Worm (Caenorhabditis elegans) whole organism, young adult: ENCODE data around the gene C09E7.8.

Source experiments
- B0035.1 ChIP-seq: sonication (generic microtip); optimal IDR thresholded peaks from 2 replicates; lab custom pipeline; 2016; ENCODE audit warnings: missing genetic modification characterization, mild to moderate bottlenecking, missing compliant biosample characterization, missing genotype, missing genetic modification reagents
- ama-1 ChIP-seq, 3 experiments: fragments of 150-350 bp in 1 of 3; sonication (generic microtip) in 2 of 3; optimal IDR thresholded peaks; 2 replicates each; lab custom pipeline; 2014 to 2018; ENCODE audit warnings: missing biosample characterization in 2 of 3, missing genetic modification characterization in 2 of 3, missing genetic modification reagents in 2 of 3
- aptf-3 ChIP-seq: fragments of 200-800 bp; sonication (Bioruptor generic); IDR thresholded peaks from 2 replicates; pipeline ENCODE4 v1.3.6; 2022; ENCODE audit warnings: missing genetic modification characterization, missing compliant biosample characterization
- atf-7 ChIP-seq: sonication (generic microtip); optimal IDR thresholded peaks from 2 replicates; lab custom pipeline; 2017; ENCODE audit warnings: mild to moderate bottlenecking, missing genetic modification characterization, missing compliant biosample characterization
- athp-1 ChIP-seq: sonication (generic microtip); optimal IDR thresholded peaks from 2 replicates; lab custom pipeline; 2017; ENCODE audit warnings: mild to moderate bottlenecking, missing genetic modification characterization, missing compliant biosample characterization
- attf-5 ChIP-seq: fragments of 200-800 bp; sonication (Bioruptor generic); optimal IDR thresholded peaks from 2 replicates; lab custom pipeline; 2018; ENCODE audit warnings: mild to moderate bottlenecking, missing genetic modification characterization, missing compliant biosample characterization
- cebp-1 ChIP-seq, 2 experiments: fragments of 200-800 bp in 1 of 2; sonication (Bioruptor generic) in 1 of 2; sonication (generic microtip) in 1 of 2; IDR thresholded peaks in 1 of 2; optimal IDR thresholded peaks in 1 of 2; 2 replicates each; pipeline versions ENCODE4 v1.3.6 to Lab custom; 2017 to 2022; ENCODE audit warnings: missing compliant biosample characterization in 2 of 2, missing genetic modification characterization in 2 of 2, mild to moderate bottlenecking in 1 of 2, missing genetic modification reagents in 1 of 2, moderate library complexity in 1 of 2
- ceh-40 ChIP-seq: fragments of 200-800 bp; sonication (Bioruptor generic); IDR thresholded peaks from 2 replicates; pipeline ENCODE4 v1.3.6; 2022; ENCODE audit warnings: missing genetic modification characterization, missing compliant biosample characterization
- ceh-79 ChIP-seq: sonication (generic microtip); optimal IDR thresholded peaks from 2 replicates; lab custom pipeline; 2017; ENCODE audit warnings: mild to moderate bottlenecking, missing genetic modification characterization, missing compliant biosample characterization
- dox-1 ChIP-seq: fragments of 200-800 bp; sonication (Bioruptor generic); IDR thresholded peaks from 2 replicates; pipeline ENCODE4 v1.3.6; 2022; ENCODE audit warnings: missing genetic modification reagents, missing genetic modification characterization, missing compliant biosample characterization
- dpff-1 ChIP-seq: sonication (generic microtip); optimal IDR thresholded peaks from 2 replicates; lab custom pipeline; 2017; ENCODE audit warnings: mild to moderate bottlenecking, missing genetic modification characterization, missing compliant biosample characterization
- dpl-1 ChIP-seq: fragments of 150-350 bp; optimal IDR thresholded peaks from 2 replicates; lab custom pipeline; 2014; ENCODE audit warnings: missing biosample characterization, missing genetic modification reagents, missing genetic modification characterization
- efl-1 ChIP-seq: fragments of 150-350 bp; optimal IDR thresholded peaks from 2 replicates; lab custom pipeline; 2014; ENCODE audit warnings: missing biosample characterization, missing genetic modification reagents, missing genetic modification characterization
- egrh-3 ChIP-seq: fragments of 200-800 bp; sonication (Bioruptor generic); IDR thresholded peaks from 2 replicates; pipeline ENCODE4 v1.3.6; 2022; ENCODE audit warnings: missing genetic modification reagents, missing genetic modification characterization, missing compliant biosample characterization
- ets-4 ChIP-seq: fragments of 200-800 bp; sonication (Bioruptor generic); optimal IDR thresholded peaks from 2 replicates; lab custom pipeline; 2018; ENCODE audit warnings: mild to moderate bottlenecking, missing genetic modification characterization, missing compliant biosample characterization
- hlh-26 ChIP-seq: fragments of 200-800 bp; sonication (Bioruptor generic); conservative IDR thresholded peaks from 2 replicates; pipeline ENCODE4 v1.3.6; 2022; ENCODE audit warnings: missing genetic modification reagents, missing genetic modification characterization, missing compliant biosample characterization
- hmg-1.2 ChIP-seq: fragments of 200-800 bp; sonication (Bioruptor generic); IDR thresholded peaks from 2 replicates; pipeline ENCODE4 v1.3.6; 2022; ENCODE audit warnings: missing genetic modification reagents, missing genetic modification characterization, missing compliant biosample characterization
- lin-26 ChIP-seq: fragments of 200-800 bp; sonication (Bioruptor generic); IDR thresholded peaks from 2 replicates; pipeline ENCODE4 v1.3.6; 2022; ENCODE audit warnings: missing genetic modification reagents, missing genetic modification characterization, missing compliant biosample characterization
- lin-35 ChIP-seq, 3 experiments: fragments of 150-350 bp in 2 of 3; sonication (generic microtip) in 1 of 3; optimal IDR thresholded peaks; 2 replicates each; lab custom pipeline; 2014 to 2018; ENCODE audit warnings: missing biosample characterization in 3 of 3, missing genetic modification characterization in 3 of 3, missing genetic modification reagents in 3 of 3
- lin-54 ChIP-seq: fragments of 200-800 bp; sonication (Bioruptor generic); optimal IDR thresholded peaks from 2 replicates; lab custom pipeline; 2018; ENCODE audit warnings: mild to moderate bottlenecking, missing genetic modification characterization, missing compliant biosample characterization
- lir-1 ChIP-seq: fragments of 200-800 bp; sonication (Bioruptor generic); conservative IDR thresholded peaks from 2 replicates; pipeline ENCODE4 v1.3.6; 2022; ENCODE audit warnings: missing genetic modification reagents, missing genetic modification characterization, missing compliant biosample characterization
- lsl-1 ChIP-seq: fragments of 200-800 bp; sonication (Bioruptor generic); optimal IDR thresholded peaks from 2 replicates; lab custom pipeline; 2018; ENCODE audit warnings: mild to moderate bottlenecking, missing genetic modification characterization, moderate library complexity, missing compliant biosample characterization
- lsy-27 ChIP-seq: sonication (generic microtip); optimal IDR thresholded peaks from 2 replicates; lab custom pipeline; 2017; ENCODE audit warnings: missing genetic modification characterization, mild to moderate bottlenecking, missing compliant biosample characterization, antibody characterized with exemption, missing genotype, borderline replicate concordance; ENCODE audit not compliant: insufficient read depth
- madf-6 ChIP-seq: fragments of 200-800 bp; sonication (Bioruptor generic); IDR thresholded peaks from 2 replicates; pipeline ENCODE4 v1.3.6; 2022; ENCODE audit warnings: missing genetic modification reagents, missing genetic modification characterization, missing compliant biosample characterization
- nfya-1 ChIP-seq: sonication (generic microtip); optimal IDR thresholded peaks from 2 replicates; lab custom pipeline; 2017; ENCODE audit warnings: antibody characterized with exemption, missing compliant biosample characterization, missing genetic modification characterization, borderline replicate concordance; ENCODE audit not compliant: insufficient read depth
- nfyb-1 ChIP-seq: fragments of 200-800 bp; sonication (Bioruptor generic); IDR thresholded peaks from 2 replicates; pipeline ENCODE4 v1.3.6; 2022; ENCODE audit warnings: missing genetic modification reagents, missing genetic modification characterization, missing compliant biosample characterization
- nhr-120 ChIP-seq: fragments of 200-800 bp; sonication (Bioruptor generic); IDR thresholded peaks from 2 replicates; pipeline ENCODE4 v1.3.6; 2022; ENCODE audit warnings: missing genetic modification characterization, missing compliant biosample characterization
- nhr-80 ChIP-seq: sonication (generic microtip); optimal IDR thresholded peaks from 2 replicates; lab custom pipeline; 2016; ENCODE audit warnings: missing genetic modification characterization, missing compliant biosample characterization
- pbrm-1 ChIP-seq: fragments of 200-800 bp; sonication (Bioruptor generic); IDR thresholded peaks from 2 replicates; pipeline ENCODE4 v1.3.6; 2022; ENCODE audit warnings: missing genetic modification reagents, missing genetic modification characterization, missing compliant biosample characterization
- rec-8 ChIP-seq, 2 experiments: sonication (generic microtip); optimal IDR thresholded peaks; 2 replicates each; lab custom pipeline; 2016; ENCODE audit warnings: mild to moderate bottlenecking in 2 of 2, missing genetic modification characterization in 2 of 2, missing genetic modification reagents in 2 of 2, missing genotype in 2 of 2, missing biosample characterization in 1 of 2, missing compliant biosample characterization in 1 of 2, moderate library complexity in 1 of 2
- snpc-1.3 ChIP-seq: sonication (generic microtip); optimal IDR thresholded peaks from 2 replicates; lab custom pipeline; 2017; ENCODE audit warnings: missing genetic modification characterization, mild to moderate bottlenecking, missing compliant biosample characterization, antibody characterized with exemption, moderate library complexity, missing genotype, missing genetic modification reagents; ENCODE audit not compliant: insufficient read depth
- snpc-4 ChIP-seq, 5 experiments: fragments of 150-350 bp in 1 of 5; sonication (generic microtip) in 4 of 5; optimal IDR thresholded peaks; 2 replicates each; lab custom pipeline; 2014 to 2018; ENCODE audit warnings: missing genetic modification characterization in 5 of 5, missing biosample characterization in 3 of 5, antibody characterized with exemption in 2 of 5, mild to moderate bottlenecking in 2 of 5, missing compliant biosample characterization in 2 of 5, missing genotype in 2 of 5, moderate library complexity in 2 of 5, missing genetic modification reagents in 1 of 5
- tbp1 ChIP-seq: fragments of 200-800 bp; sonication (Bioruptor generic); optimal IDR thresholded peaks from 2 replicates; lab custom pipeline; 2018; ENCODE audit warnings: mild to moderate bottlenecking, missing genetic modification characterization, missing compliant biosample characterization
- zfh-2 ChIP-seq: fragments of 200-800 bp; sonication (Bioruptor generic); conservative IDR thresholded peaks from 2 replicates; pipeline ENCODE4 v1.3.6; 2022; ENCODE audit warnings: missing genetic modification reagents, missing genetic modification characterization, missing compliant biosample characterization
- ztf-26 ChIP-seq: sonication (generic microtip); optimal IDR thresholded peaks from 2 replicates; lab custom pipeline; 2017; ENCODE audit warnings: missing genetic modification characterization, missing compliant biosample characterization

C09E7.8 gene

DNA sequence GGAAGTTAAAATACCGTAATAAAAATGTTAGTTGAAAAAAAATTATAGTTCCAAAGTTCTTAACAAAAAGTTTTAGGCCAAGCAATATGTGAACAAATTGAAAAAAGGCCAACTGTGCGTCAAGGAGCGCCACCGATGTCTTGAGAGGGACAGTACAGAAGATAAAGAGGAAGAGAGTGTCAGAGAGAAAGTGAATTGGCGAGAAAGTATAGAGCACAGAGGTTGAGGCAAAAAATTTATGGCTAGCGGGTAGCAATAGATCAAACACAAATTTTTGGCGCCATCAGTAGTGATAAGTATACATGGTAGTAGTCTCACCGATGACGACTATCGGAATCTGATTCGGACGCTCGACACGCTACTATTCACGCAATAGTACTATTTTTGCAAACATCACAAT, 45.9 kb upstream of the C09E7.8 start:
- no peak for TF ChIP-seq rec-8 (tag; optimal IDR thresholded peaks at IDR 0.05; lab: Kevin White, UChicago)
- no peak for TF ChIP-seq cebp-1 (GFP tag; IDR thresholded peaks at IDR 0.05; lab: Robert Waterston, UW)
- peak; percentile 16 for TF ChIP-seq cebp-1 (tag; optimal IDR thresholded peaks at IDR 0.05; lab: Kevin White, UChicago)
- no peak for TF ChIP-seq dpff-1 (tag; lab: Kevin White, UChicago)
- TF ChIP-seq nfya-1 (tag; lab: Kevin White, UChicago), result no peak
- no peak for TF ChIP-seq hlh-26 (GFP tag; lab: Robert Waterston, UW)
- no peak for TF ChIP-seq atf-7 (tag; lab: Kevin White, UChicago)
- TF ChIP-seq lsy-27 (tag; lab: Kevin White, UChicago), result no peak
- peak; percentile 35; the same call in 1 of the 2 replicates for TF ChIP-seq madf-6 (GFP tag; lab: Robert Waterston, UW)
- TF ChIP-seq lin-26 (GFP tag; lab: Robert Waterston, UW), result no peak
- TF ChIP-seq ceh-40, result peak; percentile 35; the same call in 1 of the 2 replicates
- TF ChIP-seq lir-1 (GFP tag; lab: Robert Waterston, UW), result no peak
- no peak for TF ChIP-seq athp-1 (tag; lab: Kevin White, UChicago)
- no peak for TF ChIP-seq lsl-1 (GFP tag; lab: Kevin White, UChicago)
- peak; percentile 39; the same call in 1 of the 2 replicates for TF ChIP-seq hmg-1.2 (GFP tag; lab: Robert Waterston, UW)
- peak; percentile 62 for TF ChIP-seq nhr-80
- no peak for TF ChIP-seq tbp1 (GFP tag; lab: Kevin White, UChicago)
- no peak for TF ChIP-seq ama-1 (optimal IDR thresholded peaks at IDR 0.05; lab: Kevin White, UChicago)
- no peak for TF ChIP-seq ama-1 (GFP tag; optimal IDR thresholded peaks at IDR 0.05; lab: Kevin White, UChicago)
- no peak for TF ChIP-seq ztf-26
- TF ChIP-seq snpc-1.3 (tag; lab: Kevin White, UChicago), result no peak
- TF ChIP-seq attf-5, result no peak
- TF ChIP-seq ceh-79 (tag; lab: Kevin White, UChicago), result no peak
- TF ChIP-seq efl-1, result peak; percentile 47
- TF ChIP-seq lin-35 (GFP tag; optimal IDR thresholded peaks at IDR 0.05; lab: Kevin White, UChicago), result no peak
- TF ChIP-seq, all 124 proteins: peak for 6

DNA sequence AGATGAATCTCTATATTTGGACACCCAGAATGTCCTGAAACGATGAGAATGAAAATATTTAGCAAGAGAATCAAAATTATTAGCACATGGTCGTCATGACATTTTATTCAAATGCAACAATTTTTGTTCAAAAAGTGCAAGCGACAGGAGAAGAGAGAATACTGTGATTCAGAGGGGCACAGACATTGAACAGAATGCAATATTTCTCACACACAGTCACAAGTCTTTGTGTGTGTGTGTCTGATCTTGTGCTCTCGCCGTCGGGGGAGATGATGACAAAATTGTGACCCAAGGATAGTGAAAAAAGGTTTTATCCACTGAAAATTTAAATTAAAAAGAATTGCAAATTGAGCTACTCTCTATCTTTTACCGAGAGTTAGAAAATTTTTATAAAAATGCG, 44.8 kb upstream of the C09E7.8 start:
- TF ChIP-seq cebp-1 (GFP tag; IDR thresholded peaks at IDR 0.05; lab: Robert Waterston, UW) (no peak), cebp-1 (tag; optimal IDR thresholded peaks at IDR 0.05; lab: Kevin White, UChicago) (peak; percentile 1), zfh-2 (GFP tag; lab: Robert Waterston, UW) (no peak)

DNA sequence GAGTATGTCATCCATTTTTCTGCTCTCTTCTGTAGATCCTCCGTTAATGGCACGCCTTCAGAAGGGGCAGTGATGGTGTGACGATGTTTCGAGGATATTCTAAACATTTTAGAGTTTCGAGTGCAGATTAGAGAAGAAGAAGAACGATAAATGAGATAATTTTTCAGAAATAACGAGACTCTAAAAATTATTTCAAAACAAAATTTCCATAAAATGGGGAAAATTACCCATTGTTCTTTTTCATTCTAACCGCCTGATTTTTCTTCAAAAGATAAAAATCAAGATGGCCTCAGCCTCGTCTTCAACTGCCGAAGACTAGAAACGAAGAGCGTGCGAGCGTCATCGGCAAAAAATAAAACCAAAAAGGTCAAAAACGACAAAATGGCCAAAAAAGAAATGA, 42.7 kb upstream of the C09E7.8 start, which contains the start of gene let-765:
TSS of gene let-765 (minus strand) at position 101 of the 400 bp plus-strand sequence.
- TF ChIP-seq snpc-4 (GFP tag; optimal IDR thresholded peaks at IDR 0.05; lab: Kevin White, UChicago) (no peak), snpc-4 (tag; optimal IDR thresholded peaks at IDR 0.05; lab: Kevin White, UChicago) (no peak), nhr-120 (GFP tag; lab: Robert Waterston, UW) (no peak), dox-1 (GFP tag; lab: Robert Waterston, UW) (no peak), dpff-1 (tag; lab: Kevin White, UChicago) (no peak), pbrm-1 (GFP tag; lab: Robert Waterston, UW) (0 out of 2 replicates have a peak, but pooled peaks have one; percentile 12), dpl-1 (GFP tag; lab: Kevin White, UChicago) (no peak)

DNA sequence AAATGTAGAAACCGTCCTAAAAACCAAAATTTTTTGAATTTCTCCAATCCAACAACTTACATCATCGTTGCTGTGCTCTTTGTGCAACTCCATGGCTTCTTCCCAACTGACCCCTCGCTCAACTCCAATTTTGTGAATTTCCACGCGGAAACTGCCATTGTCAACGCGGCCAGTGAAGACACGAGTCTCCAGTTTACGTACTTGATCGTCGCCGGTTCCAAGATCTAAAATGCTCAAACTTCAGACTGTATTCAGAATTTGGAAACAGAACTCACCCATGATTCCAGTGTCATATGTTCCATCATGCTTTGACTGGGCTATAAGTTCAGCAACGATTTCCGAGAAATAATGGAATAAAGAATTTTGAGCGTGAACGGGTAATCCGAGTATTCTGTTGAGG, 35.7 kb upstream of the C09E7.8 start:
- no peak for TF ChIP-seq ets-4 (GFP tag; lab: Kevin White, UChicago)
- TF ChIP-seq lin-54, result no peak
- no peak for TF ChIP-seq nfyb-1 (GFP tag; lab: Robert Waterston, UW)
- TF ChIP-seq aptf-3 (GFP tag; lab: Robert Waterston, UW), result no peak
- TF ChIP-seq egrh-3 (GFP tag; lab: Robert Waterston, UW), result no peak
- TF ChIP-seq B0035.1 (tag; lab: Kevin White, UChicago), result no peak
